Fruit fly (Drosophila melanogaster) S2 (cell line): ENCODE results near the gene Nhe2.

ENCODE experiments used
- CG8478 ChIP-seq: fragments of >200 bp; optimal IDR thresholded peaks from 2 replicates; lab custom pipeline; 2018
- CTCF ChIP-seq, 2 experiments: fragments of >200 bp; optimal IDR thresholded peaks; 2 replicates each; lab custom pipeline; 2018

DNA sequence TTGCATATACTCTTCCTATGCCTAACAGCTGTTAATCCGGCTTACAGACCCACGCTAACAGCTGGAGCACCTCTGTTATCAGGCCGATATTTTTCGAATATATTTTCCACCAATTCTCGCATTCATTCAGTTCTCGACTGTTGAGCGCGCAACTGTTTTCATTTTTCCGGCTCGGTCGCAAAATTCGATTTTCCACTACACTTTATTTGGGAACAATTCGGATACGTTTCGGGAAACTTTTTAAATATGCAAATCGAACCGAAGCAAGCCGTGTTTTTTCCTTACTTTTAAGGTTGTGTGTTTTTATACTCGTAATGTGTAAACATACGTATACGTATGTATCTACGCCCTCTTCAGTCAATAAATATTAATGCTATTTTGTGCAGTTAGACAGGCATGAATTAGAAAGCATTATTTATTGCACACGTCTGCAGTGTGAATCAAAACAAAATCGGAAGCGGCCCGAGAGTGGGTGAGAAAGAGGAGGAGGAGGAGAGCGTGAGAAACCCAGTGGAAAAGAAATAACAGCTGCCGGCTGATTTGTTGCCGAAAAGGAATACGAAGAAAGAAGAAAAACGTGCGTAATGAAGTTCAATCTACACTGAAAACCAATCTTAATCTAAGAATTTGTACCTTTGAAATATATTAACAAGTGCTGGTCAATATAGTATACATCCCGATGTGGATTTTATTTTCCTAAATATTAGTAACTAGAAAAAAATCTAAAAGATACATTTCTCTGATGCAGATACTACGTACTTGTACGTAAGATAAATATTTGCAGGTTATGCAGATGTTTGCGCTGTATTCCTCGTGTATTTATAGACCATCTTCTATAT lies 3.5 kb downstream of the Nhe2 start:
- TF ChIP-seq CTCF (optimal IDR thresholded peaks at IDR 0.05; lab: Kevin White, UChicago) (no peak), CG8478 (lab: Kevin White, UChicago) (no peak)
